Fruit fly (Drosophila melanogaster): ENCODE data around the gene Ada.

Gene Ada

DNA sequence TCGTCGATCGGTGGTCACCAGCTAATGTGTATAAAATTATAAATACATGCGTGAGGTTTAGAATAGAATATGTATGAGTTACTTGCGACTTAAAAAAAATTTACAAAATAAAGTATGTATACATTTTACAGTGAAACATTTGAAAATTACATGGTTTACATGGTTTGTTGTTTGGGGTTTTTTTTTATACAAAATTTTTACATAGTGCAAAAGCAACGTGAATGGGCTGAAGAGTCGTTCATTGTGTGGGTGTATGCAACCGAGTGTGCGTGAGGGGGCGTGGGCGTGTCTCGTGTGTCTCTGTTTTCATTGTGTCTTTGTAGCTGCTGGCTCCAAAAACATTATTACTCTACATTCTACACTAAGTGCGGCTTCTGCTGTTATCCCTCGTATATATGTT is 4.9 kb downstream of the Ada start:
- TF ChIP-seq Dll (optimal IDR thresholded peaks at IDR 0.05), result no peak
- TF ChIP-seq usp (GFP tag; optimal IDR thresholded peaks at IDR 0.05), result no peak
- no peak for TF ChIP-seq CG8478 (optimal IDR thresholded peaks at IDR 0.05)
- TF ChIP-seq EcR (GFP tag; optimal IDR thresholded peaks at IDR 0.05), result no peak
- no peak for TF ChIP-seq psq (optimal IDR thresholded peaks at IDR 0.05)
- no peak for TF ChIP-seq pan (optimal IDR thresholded peaks at IDR 0.05)

DNA sequence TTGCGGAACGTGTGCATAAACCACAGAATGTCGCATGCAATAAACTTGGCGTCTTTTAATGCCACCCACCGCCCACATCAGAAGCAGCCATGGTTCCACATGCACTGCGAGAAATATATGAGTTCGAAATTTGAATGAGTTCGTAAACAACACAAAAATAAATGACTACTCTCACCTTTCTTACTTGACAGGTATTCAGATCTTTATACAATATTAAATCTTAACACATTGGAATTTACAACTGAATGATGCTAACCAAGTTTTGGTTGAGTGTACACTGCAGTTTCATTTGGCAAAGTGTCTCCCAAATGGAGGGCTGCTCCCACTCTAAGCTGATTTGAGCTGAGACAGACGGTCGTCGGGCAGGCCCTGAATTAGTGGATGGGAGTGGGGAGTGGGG is 10.0 kb downstream of the Ada start:
- TF ChIP-seq pan (optimal IDR thresholded peaks at IDR 0.05) (no peak), Dll (optimal IDR thresholded peaks at IDR 0.05) (no peak)

DNA sequence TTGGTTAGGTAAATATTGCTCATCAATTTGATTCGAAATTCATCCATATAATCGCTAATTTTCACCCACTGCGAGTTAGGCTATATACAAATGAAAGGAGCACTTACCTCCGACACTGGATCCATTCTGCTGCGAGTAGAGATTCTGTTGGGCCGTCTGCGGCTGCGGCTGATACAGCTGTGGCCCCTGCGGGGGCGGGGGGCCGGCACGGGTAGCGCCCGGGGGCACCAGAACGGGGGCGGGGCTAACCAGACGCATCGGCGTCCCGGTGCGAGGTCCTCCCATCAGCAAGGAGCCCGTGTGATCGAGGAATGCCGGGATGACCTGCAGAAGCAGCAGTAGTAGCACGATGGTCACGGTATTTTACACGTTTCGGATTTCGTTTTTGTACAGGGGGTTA is 14.7 kb downstream of the Ada start:
- TF ChIP-seq EcR (GFP tag; optimal IDR thresholded peaks at IDR 0.05), result no peak
- TF ChIP-seq pan (optimal IDR thresholded peaks at IDR 0.05), result no peak
- TF ChIP-seq usp (GFP tag; optimal IDR thresholded peaks at IDR 0.05), result no peak
- no peak for TF ChIP-seq psq (optimal IDR thresholded peaks at IDR 0.05)
- no peak for TF ChIP-seq Dll (optimal IDR thresholded peaks at IDR 0.05)
- no peak for TF ChIP-seq CG8478 (optimal IDR thresholded peaks at IDR 0.05)

DNA sequence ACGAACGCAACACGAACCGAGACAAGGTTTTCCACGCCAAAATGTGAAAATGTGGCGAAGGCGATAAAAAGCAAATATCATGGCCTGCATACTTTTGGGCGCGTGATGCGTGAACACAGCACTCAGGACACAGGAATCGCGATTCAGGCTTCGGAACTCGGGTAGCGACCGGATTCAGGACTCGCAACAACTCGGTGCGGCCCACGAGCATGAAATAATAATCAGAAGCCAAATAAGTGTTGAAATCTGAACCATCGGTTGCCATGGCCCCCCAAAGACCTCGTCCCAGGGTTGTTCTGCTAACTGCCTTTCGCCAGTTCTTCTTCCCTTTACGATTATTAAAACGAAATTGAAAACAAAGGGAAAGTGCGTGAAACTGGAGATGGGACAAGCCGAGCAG is 17.3 kb downstream of the Ada start:
- TF ChIP-seq usp (GFP tag; optimal IDR thresholded peaks at IDR 0.05) (no peak), psq (optimal IDR thresholded peaks at IDR 0.05) (no peak), pan (optimal IDR thresholded peaks at IDR 0.05) (no peak), Dll (optimal IDR thresholded peaks at IDR 0.05) (no peak), CG8478 (optimal IDR thresholded peaks at IDR 0.05) (no peak), EcR (GFP tag; optimal IDR thresholded peaks at IDR 0.05) (no peak)

DNA sequence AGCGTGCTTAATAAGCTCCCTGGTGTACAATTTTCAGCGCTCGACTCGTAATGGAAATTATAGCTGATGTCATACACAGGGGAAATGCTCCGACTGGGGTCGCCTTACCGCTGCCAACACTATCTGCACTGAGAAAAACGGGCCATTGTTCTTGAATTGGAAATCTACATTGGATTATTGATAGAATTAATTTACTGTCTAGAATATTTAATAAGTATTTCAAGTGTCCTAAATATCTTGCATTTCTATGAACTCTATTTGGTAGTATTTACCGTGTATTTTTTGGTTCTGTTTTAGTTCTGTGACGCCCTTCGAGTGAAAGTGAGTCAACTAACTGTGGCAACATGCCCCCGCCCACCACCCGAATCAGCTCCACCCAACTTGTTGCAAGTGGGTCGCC is 18.4 kb downstream of the Ada start:
- TF ChIP-seq psq (optimal IDR thresholded peaks at IDR 0.05) (no peak), CG8478 (optimal IDR thresholded peaks at IDR 0.05) (no peak), Dll (optimal IDR thresholded peaks at IDR 0.05) (no peak), usp (GFP tag; optimal IDR thresholded peaks at IDR 0.05) (no peak), EcR (GFP tag; optimal IDR thresholded peaks at IDR 0.05) (no peak), pan (optimal IDR thresholded peaks at IDR 0.05) (no peak)

DNA sequence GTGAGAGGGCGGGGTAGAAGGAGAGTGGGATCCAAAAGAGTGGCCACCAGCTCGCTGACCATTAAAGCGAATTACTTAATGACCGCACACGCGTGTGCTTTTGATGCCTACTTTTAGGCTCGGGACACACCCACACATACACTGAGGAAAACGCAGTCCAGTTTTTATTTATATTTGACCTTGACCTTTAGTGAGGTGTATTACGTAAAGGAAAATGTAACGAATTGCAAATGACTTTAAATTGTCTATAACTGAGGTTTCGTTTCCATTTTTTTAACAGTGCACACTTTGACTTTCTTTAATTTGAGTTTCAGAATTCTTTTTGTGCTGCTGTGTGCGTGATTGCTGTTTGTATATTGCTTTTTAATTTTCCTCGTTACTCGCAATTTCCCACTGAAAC is 20.3 kb downstream of the Ada start:
- no peak for TF ChIP-seq psq (optimal IDR thresholded peaks at IDR 0.05)
- TF ChIP-seq CG8478 (optimal IDR thresholded peaks at IDR 0.05), result no peak
- no peak for TF ChIP-seq EcR (GFP tag; optimal IDR thresholded peaks at IDR 0.05)
- TF ChIP-seq usp (GFP tag; optimal IDR thresholded peaks at IDR 0.05), result no peak
- no peak for TF ChIP-seq pan (optimal IDR thresholded peaks at IDR 0.05)
- TF ChIP-seq Dll (optimal IDR thresholded peaks at IDR 0.05), result no peak

DNA sequence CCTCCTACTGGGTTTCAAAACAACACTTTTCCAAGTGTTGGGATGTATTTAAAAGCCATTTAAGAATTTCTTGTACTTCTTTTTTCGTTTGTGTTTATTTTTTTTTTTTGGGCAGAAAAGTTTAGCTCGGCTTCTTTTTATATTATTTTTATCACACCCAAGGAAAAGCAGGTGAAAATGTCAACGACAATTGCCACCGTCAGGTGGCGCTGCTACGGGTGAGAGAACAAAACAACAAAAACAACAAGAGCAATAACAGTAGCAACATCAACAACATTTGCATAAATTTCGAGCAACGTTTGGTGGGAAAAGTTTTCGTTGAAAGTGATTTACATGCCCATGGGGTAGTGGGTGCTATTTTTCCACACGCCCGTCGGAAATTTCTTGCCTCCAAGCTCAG is 25.3 kb downstream of the Ada start:
- no peak for TF ChIP-seq usp (GFP tag; optimal IDR thresholded peaks at IDR 0.05)
- TF ChIP-seq Dll (optimal IDR thresholded peaks at IDR 0.05), result no peak
- no peak for TF ChIP-seq EcR (GFP tag; optimal IDR thresholded peaks at IDR 0.05)
- TF ChIP-seq CG8478 (optimal IDR thresholded peaks at IDR 0.05), result no peak
- no peak for TF ChIP-seq pan (optimal IDR thresholded peaks at IDR 0.05)
- TF ChIP-seq psq (optimal IDR thresholded peaks at IDR 0.05), result no peak

DNA sequence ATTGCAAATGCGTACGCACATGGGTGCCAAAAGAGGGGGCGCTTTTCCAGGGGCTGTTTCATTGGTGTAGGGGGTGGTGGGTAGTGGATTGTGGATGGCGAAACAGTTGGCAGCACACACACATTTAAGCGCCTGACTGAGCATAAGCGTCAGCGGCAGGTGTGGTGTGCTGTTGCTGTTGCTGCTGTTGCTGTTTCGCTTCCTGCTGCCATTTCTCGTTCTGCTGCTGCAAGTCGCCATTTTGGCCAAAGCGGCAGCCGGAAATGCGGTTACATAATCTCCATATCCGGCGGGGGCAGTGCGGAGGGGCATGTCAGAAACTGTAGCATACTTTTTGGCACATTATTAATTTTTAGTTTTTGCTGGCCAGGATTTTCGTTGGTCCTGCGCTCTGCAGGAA is 39.8 kb downstream of the Ada start:
- TF ChIP-seq pan (optimal IDR thresholded peaks at IDR 0.05), result no peak
- TF ChIP-seq usp (GFP tag; optimal IDR thresholded peaks at IDR 0.05), result no peak
- TF ChIP-seq CG8478 (optimal IDR thresholded peaks at IDR 0.05), result no peak
- TF ChIP-seq psq (optimal IDR thresholded peaks at IDR 0.05), result no peak
- no peak for TF ChIP-seq EcR (GFP tag; optimal IDR thresholded peaks at IDR 0.05)
- TF ChIP-seq Dll (optimal IDR thresholded peaks at IDR 0.05), result no peak
